Worm (Caenorhabditis elegans): Measurements from ENCODE around the gene W02G9.3.
"Not testable (repeated sequence)": the region's sequence is repeated elsewhere in the genome, so short reads cannot be mapped to it uniquely, and the experiment has no call there.

DNA sequence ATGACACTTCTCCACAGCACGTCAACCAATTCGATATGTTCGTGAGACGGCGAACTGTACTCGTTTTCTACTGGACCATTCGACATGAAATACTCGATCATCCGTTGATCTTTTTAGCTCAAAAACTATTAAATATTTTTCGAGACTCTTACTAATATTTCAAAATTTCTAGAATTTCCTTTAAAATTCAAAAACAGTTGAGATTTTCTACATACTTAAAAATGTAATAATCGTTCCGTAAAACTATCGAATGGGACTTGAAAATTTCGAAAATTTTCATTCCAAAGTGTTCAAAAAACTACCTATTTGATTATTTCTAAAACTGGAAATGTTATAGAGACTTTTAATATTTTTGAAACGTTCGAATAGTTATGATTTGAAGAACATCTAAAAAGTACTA is 47.4 kb upstream of the W02G9.3 start, which contains the start of gene sknr-1:
- not testable (repeated sequence) for TF ChIP-seq unc-62 (GFP tag; optimal IDR thresholded peaks at IDR 0.05); sdz-38 (tag; optimal IDR thresholded peaks at IDR 0.05); snpc-4 (GFP tag; optimal IDR thresholded peaks at IDR 0.05); snpc-4 (tag; optimal IDR thresholded peaks at IDR 0.05); dpl-1 (GFP tag; optimal IDR thresholded peaks at IDR 0.05); ama-1 (optimal IDR thresholded peaks at IDR 0.05); ama-1 (GFP tag; optimal IDR thresholded peaks at IDR 0.05); ztf-22 (GFP tag; optimal IDR thresholded peaks at IDR 0.05); ztf-6 (GFP tag; IDR thresholded peaks at IDR 0.05); dox-1 (GFP tag; IDR thresholded peaks at IDR 0.05); F49E8.2 (tag; optimal IDR thresholded peaks at IDR 0.05; ENCODE audit: insufficient read depth); ZK185.1 (tag; optimal IDR thresholded peaks at IDR 0.05; ENCODE audit: poor library complexity, severe bottlenecking); mxl-1 (tag; optimal IDR thresholded peaks at IDR 0.05); egrh-3 (GFP tag; IDR thresholded peaks at IDR 0.05); tlf-1 (GFP tag; optimal IDR thresholded peaks at IDR 0.05)
